Worm (Caenorhabditis elegans) whole organism, young adult: ENCODE results near the gene kqt-2.

Experiments used
- B0336.3 ChIP-seq: fragments of 200-800 bp; sonication (Bioruptor generic); IDR thresholded peaks from 2 replicates; pipeline ENCODE4 v1.3.6; 2022; ENCODE audit warnings: missing genetic modification characterization, missing compliant biosample characterization
- C06A6.2 ChIP-seq: fragments of 200-800 bp; sonication (Bioruptor generic); conservative IDR thresholded peaks from 2 replicates; pipeline ENCODE4 v1.3.6; 2022; ENCODE audit warnings: missing genetic modification characterization, missing compliant biosample characterization
- C17E4.6 ChIP-seq: fragments of 200-800 bp; sonication (Bioruptor generic); IDR thresholded peaks from 2 replicates; pipeline ENCODE4 v1.3.6; 2022; ENCODE audit warnings: missing genetic modification reagents, missing genetic modification characterization, missing compliant biosample characterization
- F22D6.2 ChIP-seq: sonication (generic microtip); optimal IDR thresholded peaks from 2 replicates; lab custom pipeline; 2016; ENCODE audit warnings: mild to moderate bottlenecking, missing genetic modification characterization, missing compliant biosample characterization
- F37B4.10 ChIP-seq: fragments of 200-800 bp; sonication (Bioruptor generic); IDR thresholded peaks from 2 replicates; pipeline ENCODE4 v1.3.6; 2022; ENCODE audit warnings: missing genetic modification characterization, missing compliant biosample characterization
- F39B2.1 ChIP-seq: fragments of 200-800 bp; sonication (Bioruptor generic); IDR thresholded peaks from 2 replicates; pipeline ENCODE4 v1.3.6; 2022; ENCODE audit warnings: missing genetic modification reagents, missing genetic modification characterization, missing compliant biosample characterization
- F57A8.1 ChIP-seq: fragments of 200-800 bp; sonication (Bioruptor generic); optimal IDR thresholded peaks from 2 replicates; lab custom pipeline; 2018; ENCODE audit warnings: mild to moderate bottlenecking, missing genetic modification characterization, moderate library complexity, missing compliant biosample characterization
- K11D2.4 ChIP-seq: fragments of 200-800 bp; sonication (Bioruptor generic); IDR thresholded peaks from 2 replicates; pipeline ENCODE4 v1.3.6; 2022; ENCODE audit warnings: missing genetic modification reagents, missing genetic modification characterization, missing compliant biosample characterization
- T26A5.8 ChIP-seq: sonication (generic microtip); optimal IDR thresholded peaks from 2 replicates; lab custom pipeline; 2016; ENCODE audit warnings: missing genetic modification characterization, missing compliant biosample characterization
- Y56A3A.18 ChIP-seq: fragments of 200-800 bp; sonication (Bioruptor generic); IDR thresholded peaks from 2 replicates; pipeline ENCODE4 v1.3.6; 2022; ENCODE audit warnings: missing genetic modification reagents, missing genetic modification characterization, missing compliant biosample characterization
- Y95B8A.8 ChIP-seq: fragments of 200-800 bp; sonication (Bioruptor generic); IDR thresholded peaks from 2 replicates; pipeline ENCODE4 v1.3.6; 2022; ENCODE audit warnings: missing genetic modification reagents, missing genetic modification characterization, missing compliant biosample characterization
- aptf-2 ChIP-seq: fragments of 200-800 bp; sonication (Bioruptor generic); conservative IDR thresholded peaks from 2 replicates; pipeline ENCODE4 v1.3.6; 2022; ENCODE audit warnings: missing genetic modification reagents, missing genetic modification characterization, missing compliant biosample characterization
- atf-7 ChIP-seq: sonication (generic microtip); optimal IDR thresholded peaks from 2 replicates; lab custom pipeline; 2017; ENCODE audit warnings: mild to moderate bottlenecking, missing genetic modification characterization, missing compliant biosample characterization
- attf-5 ChIP-seq: fragments of 200-800 bp; sonication (Bioruptor generic); optimal IDR thresholded peaks from 2 replicates; lab custom pipeline; 2018; ENCODE audit warnings: mild to moderate bottlenecking, missing genetic modification characterization, missing compliant biosample characterization
- bed-2 ChIP-seq: fragments of 200-800 bp; sonication (Bioruptor generic); IDR thresholded peaks from 2 replicates; pipeline ENCODE4 v1.3.6; 2022; ENCODE audit warnings: missing genetic modification reagents, missing genetic modification characterization, missing compliant biosample characterization
- cebp-1 ChIP-seq, 2 experiments: fragments of 200-800 bp in 1 of 2; sonication (Bioruptor generic) in 1 of 2; sonication (generic microtip) in 1 of 2; IDR thresholded peaks in 1 of 2; optimal IDR thresholded peaks in 1 of 2; 2 replicates each; pipeline versions ENCODE4 v1.3.6 to Lab custom; 2017 to 2022; ENCODE audit warnings: missing compliant biosample characterization in 2 of 2, missing genetic modification characterization in 2 of 2, mild to moderate bottlenecking in 1 of 2, missing genetic modification reagents in 1 of 2, moderate library complexity in 1 of 2
- cebp-2 ChIP-seq: fragments of 200-800 bp; sonication (Bioruptor generic); IDR thresholded peaks from 2 replicates; pipeline ENCODE4 v1.3.6; 2022; ENCODE audit warnings: missing genetic modification characterization, missing compliant biosample characterization
- ceh-27 ChIP-seq: fragments of 200-800 bp; sonication (Bioruptor generic); optimal IDR thresholded peaks from 2 replicates; lab custom pipeline; 2018; ENCODE audit warnings: mild to moderate bottlenecking, missing genetic modification characterization, moderate library complexity, missing compliant biosample characterization
- ceh-40 ChIP-seq: fragments of 200-800 bp; sonication (Bioruptor generic); IDR thresholded peaks from 2 replicates; pipeline ENCODE4 v1.3.6; 2022; ENCODE audit warnings: missing genetic modification characterization, missing compliant biosample characterization
- ceh-91 ChIP-seq: fragments of 200-800 bp; sonication (Bioruptor generic); IDR thresholded peaks from 2 replicates; pipeline ENCODE4 v1.3.6; 2022; ENCODE audit warnings: missing genetic modification reagents, missing genetic modification characterization, missing compliant biosample characterization
- die-1 ChIP-seq: sonication (generic microtip); optimal IDR thresholded peaks from 2 replicates; lab custom pipeline; 2016; ENCODE audit warnings: missing genotype, mild to moderate bottlenecking, missing genetic modification characterization, missing compliant biosample characterization
- dox-1 ChIP-seq: fragments of 200-800 bp; sonication (Bioruptor generic); IDR thresholded peaks from 2 replicates; pipeline ENCODE4 v1.3.6; 2022; ENCODE audit warnings: missing genetic modification reagents, missing genetic modification characterization, missing compliant biosample characterization
- dpl-1 ChIP-seq: fragments of 150-350 bp; optimal IDR thresholded peaks from 2 replicates; lab custom pipeline; 2014; ENCODE audit warnings: missing biosample characterization, missing genetic modification reagents, missing genetic modification characterization
- egl-18 ChIP-seq: fragments of 200-800 bp; sonication (Bioruptor generic); IDR thresholded peaks from 2 replicates; pipeline ENCODE4 v1.3.6; 2022; ENCODE audit warnings: missing genetic modification reagents, missing genetic modification characterization, missing compliant biosample characterization
- egrh-3 ChIP-seq: fragments of 200-800 bp; sonication (Bioruptor generic); IDR thresholded peaks from 2 replicates; pipeline ENCODE4 v1.3.6; 2022; ENCODE audit warnings: missing genetic modification reagents, missing genetic modification characterization, missing compliant biosample characterization
- ekl-4 ChIP-seq: fragments of 200-800 bp; sonication (Bioruptor generic); IDR thresholded peaks from 2 replicates; pipeline ENCODE4 v1.3.6; 2022; ENCODE audit warnings: missing genetic modification reagents, missing genetic modification characterization, missing compliant biosample characterization
- hlh-12 ChIP-seq: sonication (generic microtip); optimal IDR thresholded peaks from 2 replicates; lab custom pipeline; 2016; ENCODE audit warnings: missing genetic modification characterization, missing compliant biosample characterization
- lin-26 ChIP-seq: fragments of 200-800 bp; sonication (Bioruptor generic); IDR thresholded peaks from 2 replicates; pipeline ENCODE4 v1.3.6; 2022; ENCODE audit warnings: missing genetic modification reagents, missing genetic modification characterization, missing compliant biosample characterization
- lin-40 ChIP-seq: sonication (generic microtip); optimal IDR thresholded peaks from 2 replicates; lab custom pipeline; 2016; ENCODE audit warnings: missing genetic modification characterization, mild to moderate bottlenecking, missing compliant biosample characterization, missing genotype, missing genetic modification reagents
- lin-54 ChIP-seq: fragments of 200-800 bp; sonication (Bioruptor generic); optimal IDR thresholded peaks from 2 replicates; lab custom pipeline; 2018; ENCODE audit warnings: mild to moderate bottlenecking, missing genetic modification characterization, missing compliant biosample characterization
- madf-3 ChIP-seq: fragments of 200-800 bp; sonication (Bioruptor generic); IDR thresholded peaks from 2 replicates; pipeline ENCODE4 v1.3.6; 2022; ENCODE audit warnings: missing genetic modification reagents, missing genetic modification characterization, missing compliant biosample characterization
- mcd-1 ChIP-seq: fragments of 200-800 bp; sonication (Bioruptor generic); IDR thresholded peaks from 2 replicates; pipeline ENCODE4 v1.3.6; 2022; ENCODE audit warnings: missing genetic modification reagents, missing genetic modification characterization, missing compliant biosample characterization
- mel-28 ChIP-seq: sonication (generic microtip); optimal IDR thresholded peaks from 2 replicates; lab custom pipeline; 2016; ENCODE audit warnings: borderline replicate concordance, mild to moderate bottlenecking, missing genetic modification characterization, missing compliant biosample characterization
- mes-4 ChIP-seq: sonication (generic microtip); optimal IDR thresholded peaks from 2 replicates; lab custom pipeline; 2016; ENCODE audit warnings: missing genotype, missing genetic modification characterization, missing compliant biosample characterization
- pha-4 ChIP-seq: fragments of 150-350 bp; sonication (generic microtip); optimal IDR thresholded peaks from 2 replicates; lab custom pipeline; 2014; ENCODE audit warnings: missing biosample characterization, missing genetic modification reagents, missing genetic modification characterization
- rcor-1 ChIP-seq: fragments of 200-800 bp; sonication (Bioruptor generic); IDR thresholded peaks from 2 replicates; pipeline ENCODE4 v1.3.6; 2022; ENCODE audit warnings: missing genetic modification reagents, missing genetic modification characterization, missing compliant biosample characterization
- repo-1 ChIP-seq: sonication (generic microtip); optimal IDR thresholded peaks from 2 replicates; lab custom pipeline; 2017; ENCODE audit warnings: mild to moderate bottlenecking, missing genetic modification characterization, missing compliant biosample characterization
- rpc-1 ChIP-seq, 2 experiments: fragments of 150-350 bp in 1 of 2; sonication (generic microtip) in 1 of 2; optimal IDR thresholded peaks; 2 replicates each; lab custom pipeline; 2014 to 2018; ENCODE audit warnings: missing biosample characterization in 1 of 2, missing genetic modification characterization in 1 of 2, missing genetic modification reagents in 1 of 2, missing genotype in 1 of 2
- snpc-3.4 ChIP-seq: sonication (generic microtip); optimal IDR thresholded peaks from 2 replicates; lab custom pipeline; 2017; ENCODE audit warnings: missing genetic modification characterization, mild to moderate bottlenecking, missing compliant biosample characterization, antibody characterized with exemption, moderate library complexity, missing genotype, missing genetic modification reagents
- tbp1 ChIP-seq: fragments of 200-800 bp; sonication (Bioruptor generic); optimal IDR thresholded peaks from 2 replicates; lab custom pipeline; 2018; ENCODE audit warnings: mild to moderate bottlenecking, missing genetic modification characterization, missing compliant biosample characterization
- tbx-9 ChIP-seq: sonication (generic microtip); optimal IDR thresholded peaks from 2 replicates; lab custom pipeline; 2016; ENCODE audit warnings: borderline replicate concordance, missing genetic modification characterization, inconsistent platforms, missing compliant biosample characterization
- tlf-1 ChIP-seq: fragments of 200-800 bp; sonication (Bioruptor generic); optimal IDR thresholded peaks from 2 replicates; lab custom pipeline; 2018; ENCODE audit warnings: mild to moderate bottlenecking, missing genetic modification characterization, missing compliant biosample characterization
- unc-62 ChIP-seq: fragments of 150-350 bp; optimal IDR thresholded peaks from 2 replicates; lab custom pipeline; 2014; ENCODE audit warnings: missing biosample characterization, missing genetic modification reagents, missing genetic modification characterization
- zfh-2 ChIP-seq: fragments of 200-800 bp; sonication (Bioruptor generic); conservative IDR thresholded peaks from 2 replicates; pipeline ENCODE4 v1.3.6; 2022; ENCODE audit warnings: missing genetic modification reagents, missing genetic modification characterization, missing compliant biosample characterization
- zim-3 ChIP-seq: sonication (generic microtip); optimal IDR thresholded peaks from 2 replicates; lab custom pipeline; 2017; ENCODE audit warnings: mild to moderate bottlenecking, missing genetic modification characterization, moderate library complexity, missing compliant biosample characterization
- ztf-18 ChIP-seq: sonication (generic microtip); optimal IDR thresholded peaks from 2 replicates; lab custom pipeline; 2016; ENCODE audit warnings: missing genotype, mild to moderate bottlenecking, missing genetic modification characterization, missing compliant biosample characterization
- ztf-3 ChIP-seq: fragments of 200-800 bp; sonication (Bioruptor generic); optimal IDR thresholded peaks from 2 replicates; lab custom pipeline; 2018; ENCODE audit warnings: mild to moderate bottlenecking, missing genetic modification characterization, missing compliant biosample characterization

Gene kqt-2

ce11 chrX:8233554-8233953, 12.6 kb downstream of the kqt-2 start:
- 0 out of 2 replicates have a peak, but pooled peaks have one; percentile 14 for TF ChIP-seq K11D2.4 (GFP tag; lab: Robert Waterston, UW)
- no peak for TF ChIP-seq mes-4 (tag; lab: Kevin White, UChicago)

- TF ChIP-seq rcor-1 (GFP tag; lab: Robert Waterston, UW) (peak; percentile 21; the same call in 1 of the 2 replicates), dox-1 (GFP tag; lab: Robert Waterston, UW) (peak; percentile 88), egl-18 (GFP tag; lab: Robert Waterston, UW) (no peak), attf-5 (peak; percentile 76), F57A8.1 (GFP tag; lab: Kevin White, UChicago) (no peak), madf-3 (GFP tag; lab: Robert Waterston, UW) (0 out of 2 replicates have a peak, but pooled peaks have one; percentile 37), F22D6.2 (peak; percentile 78), lin-54 (GFP tag; lab: Kevin White, UChicago) (peak; percentile 46), lin-40 (tag; lab: Kevin White, UChicago) (peak; percentile 88), tbx-9 (tag; lab: Kevin White, UChicago) (no peak), ceh-91 (GFP tag; lab: Robert Waterston, UW) (no peak), snpc-3.4 (tag; lab: Kevin White, UChicago) (no peak), cebp-2 (no peak), zfh-2 (no peak; the same call in none of the 2 replicates), unc-62 (GFP tag; lab: Kevin White, UChicago) (peak; percentile 15), C06A6.2 (peak; percentile 82), aptf-2 (no peak), ceh-27 (peak; percentile 74), mcd-1 (GFP tag; lab: Robert Waterston, UW) (peak; percentile 54), F39B2.1 (GFP tag; lab: Robert Waterston, UW) (no peak), rpc-1 (optimal IDR thresholded peaks at IDR 0.05; lab: Kevin White, UChicago) (no peak), rpc-1 (tag; optimal IDR thresholded peaks at IDR 0.05; lab: Kevin White, UChicago) (no peak), tbp1 (GFP tag; lab: Kevin White, UChicago) (peak; percentile 63), bed-2 (GFP tag; lab: Robert Waterston, UW) (no peak), ztf-18 (tag; lab: Kevin White, UChicago) (peak; percentile 4), die-1 (tag; lab: Kevin White, UChicago) (peak; percentile 2), atf-7 (tag; lab: Kevin White, UChicago) (peak; percentile 74), hlh-12 (no peak), B0336.3 (GFP tag; lab: Robert Waterston, UW) (peak; percentile 91), C17E4.6 (no peak), cebp-1 (GFP tag; IDR thresholded peaks at IDR 0.05; lab: Robert Waterston, UW) (peak; percentile 67; the same call in 1 of the 2 replicates), cebp-1 (tag; optimal IDR thresholded peaks at IDR 0.05; lab: Kevin White, UChicago) (peak; percentile 93), tlf-1 (GFP tag; lab: Kevin White, UChicago) (peak; percentile 66), ekl-4 (GFP tag; lab: Robert Waterston, UW) (peak; percentile 52; the same call in 1 of the 2 replicates), zim-3 (tag; lab: Kevin White, UChicago) (no peak), repo-1 (tag; lab: Kevin White, UChicago) (peak; percentile 57), egrh-3 (GFP tag; lab: Robert Waterston, UW) (peak; percentile 39; the same call in 1 of the 2 replicates), pha-4 (peak; percentile 58), lin-26 (GFP tag; lab: Robert Waterston, UW) (peak; percentile 42; the same call in 1 of the 2 replicates), ztf-3 (GFP tag; lab: Kevin White, UChicago) (peak; percentile 25), ceh-40 (GFP tag; lab: Robert Waterston, UW) (no peak), Y56A3A.18 (GFP tag; lab: Robert Waterston, UW) (no peak), Y95B8A.8 (peak; percentile 57; the same call in 1 of the 2 replicates), mel-28 (tag; lab: Kevin White, UChicago) (no peak), F37B4.10 (GFP tag; lab: Robert Waterston, UW) (no peak), T26A5.8 (no peak), dpl-1 (GFP tag; lab: Kevin White, UChicago) (no peak)
Observed at ce11 chrX:8231858-8232257, 14.3 kb downstream of the kqt-2 start, which contains the start of gene K02A6.3. TSS of gene K02A6.3 (minus strand) at chrX:8231931.
